Fruit fly (Drosophila melanogaster) whole organism: ENCODE measurements around the gene Pp1-13C.

ENCODE experiments used
- CG8478 ChIP-seq: fragments of >200 bp; optimal IDR thresholded peaks from 2 replicates; lab custom pipeline; 2018; ENCODE audit warnings: inconsistent platforms
- psq ChIP-seq: fragments of >200 bp; optimal IDR thresholded peaks from 2 replicates; lab custom pipeline; 2017
- usp ChIP-seq: fragments of >200 bp; optimal IDR thresholded peaks from 2 replicates; lab custom pipeline; 2017; ENCODE audit warnings: missing biosample characterization, missing genetic modification characterization, mixed read lengths

DNA sequence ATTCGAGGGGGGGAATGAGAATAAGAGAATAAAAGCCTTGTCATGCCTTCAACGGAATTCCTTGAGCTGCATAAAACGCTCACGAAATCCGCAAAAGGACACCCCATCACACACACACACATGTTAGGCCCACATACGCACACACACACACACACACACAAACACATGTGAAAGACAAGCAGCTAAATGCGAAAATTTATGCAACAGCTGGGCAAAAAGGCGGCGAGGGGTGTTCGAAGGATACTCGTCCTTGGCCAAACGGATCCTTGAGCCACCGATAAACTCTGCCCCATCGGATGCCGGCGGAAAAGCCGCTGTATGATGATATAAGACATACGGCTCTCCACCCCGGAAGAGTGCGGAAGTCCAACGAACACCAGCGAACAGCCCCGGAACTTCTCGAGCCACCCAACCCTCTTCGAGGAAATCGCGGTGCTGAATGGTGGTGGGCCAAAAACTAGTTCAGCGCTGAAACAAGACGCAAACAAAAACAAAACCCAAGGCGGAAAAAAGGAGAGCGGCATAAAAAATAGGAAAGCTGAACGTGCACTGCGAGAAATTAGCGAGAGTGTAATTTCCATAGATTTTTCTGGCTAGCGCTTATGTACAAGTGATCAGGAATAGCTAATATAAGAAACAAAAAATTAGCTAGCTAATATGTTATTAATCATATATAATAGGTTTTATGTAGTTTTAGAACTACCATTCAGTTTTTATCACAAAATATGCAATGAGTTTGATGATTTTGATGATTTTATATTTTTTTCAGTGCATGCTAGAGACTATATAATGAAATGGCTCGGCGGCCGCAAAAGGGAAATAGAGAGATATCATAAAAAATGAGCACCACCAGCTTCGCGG, 22.9 kb upstream of the Pp1-13C start:
- TF ChIP-seq psq (lab: Kevin White, UChicago) = no peak
- no peak for TF ChIP-seq CG8478 (lab: Kevin White, UChicago)
- no peak for TF ChIP-seq usp (GFP tag; lab: Kevin White, UChicago)
